Fruit fly (Drosophila melanogaster) whole organism, embryonic: ENCODE results near the gene Tollo.
A peak's percentile ranks its signal among the peaks of the same experiment; 100 is the strongest.

Source experiments
- Atf3 ChIP-seq: fragments of 200-800 bp; sonication (Bioruptor generic); optimal IDR thresholded peaks from 3 replicates; lab custom pipeline; 2016; ENCODE audit warnings: missing biosample characterization, missing genetic modification characterization
- CG10321 ChIP-seq: fragments of 200-800 bp; sonication (Bioruptor generic); IDR thresholded peaks from 2 replicates; pipeline ENCODE4 v1.3.6; 2022; ENCODE audit warnings: missing biosample characterization, missing genetic modification characterization
- CG10654 ChIP-seq: fragments of 200-800 bp; sonication (Bioruptor generic); optimal IDR thresholded peaks from 2 replicates; lab custom pipeline; 2016; ENCODE audit warnings: missing biosample characterization, missing genetic modification characterization
- CG1603 ChIP-seq: fragments of 200-800 bp; sonication (Bioruptor generic); optimal IDR thresholded peaks from 2 replicates; lab custom pipeline; 2019; ENCODE audit warnings: missing biosample characterization, mild to moderate bottlenecking, missing genetic modification characterization, moderate library complexity
- CG33557 ChIP-seq: fragments of 200-800 bp; sonication (Bioruptor generic); optimal IDR thresholded peaks from 2 replicates; lab custom pipeline; 2019; ENCODE audit warnings: missing biosample characterization, mild to moderate bottlenecking, missing genetic modification characterization, moderate library complexity
- CG3838 ChIP-seq: fragments of 200-800 bp; sonication (Bioruptor generic); optimal IDR thresholded peaks from 3 replicates; lab custom pipeline; 2016; ENCODE audit warnings: missing biosample characterization, missing genetic modification characterization
- CG5953 ChIP-seq: fragments of 200-800 bp; sonication (Bioruptor generic); IDR thresholded peaks from 2 replicates; pipeline ENCODE4 v1.3.6; 2022; ENCODE audit warnings: missing biosample characterization, missing genetic modification characterization
- CG9876 ChIP-seq: fragments of 200-800 bp; sonication (Bioruptor generic); optimal IDR thresholded peaks from 2 replicates; lab custom pipeline; 2016; ENCODE audit warnings: missing biosample characterization, missing genetic modification characterization
- Dad ChIP-seq: fragments of 200-800 bp; sonication (Bioruptor generic); optimal IDR thresholded peaks from 3 replicates; lab custom pipeline; 2016; ENCODE audit warnings: missing biosample characterization, missing genetic modification characterization
- Dll ChIP-seq: fragments of 200-800 bp; sonication (Bioruptor generic); IDR thresholded peaks from 4 replicates; pipeline ENCODE4 v1.3.6; 2022; ENCODE audit warnings: missing biosample characterization, missing genetic modification characterization; ENCODE audit not compliant: partially characterized antibody
- Dp ChIP-seq: fragments of 200-800 bp; sonication (Bioruptor generic); optimal IDR thresholded peaks from 2 replicates; lab custom pipeline; 2018; ENCODE audit warnings: missing biosample characterization, mild to moderate bottlenecking, missing genetic modification characterization, moderate library complexity
- Dref ChIP-seq: fragments of 200-800 bp; sonication (Bioruptor generic); IDR thresholded peaks from 2 replicates; pipeline ENCODE4 v1.3.6; 2022; ENCODE audit warnings: missing biosample characterization, missing genetic modification characterization
- Lhr ChIP-seq: fragments of 200-800 bp; sonication (Bioruptor generic); optimal IDR thresholded peaks from 3 replicates; lab custom pipeline; 2017; ENCODE audit warnings: mild to moderate bottlenecking, missing biosample characterization, missing genetic modification reagents, missing genetic modification characterization
- Lim3 ChIP-seq: fragments of 200-800 bp; sonication (Bioruptor generic); IDR thresholded peaks from 2 replicates; pipeline ENCODE4 v1.3.6; 2022; ENCODE audit warnings: missing biosample characterization, missing genetic modification characterization
- Spps ChIP-seq: fragments of 200-800 bp; sonication (Bioruptor generic); optimal IDR thresholded peaks from 2 replicates; lab custom pipeline; 2018; ENCODE audit warnings: missing biosample characterization, mild to moderate bottlenecking, missing genetic modification characterization
- Tbp ChIP-seq: fragments of >200 bp; optimal IDR thresholded peaks from 2 replicates; lab custom pipeline; 2018; ENCODE audit warnings: missing biosample characterization, missing genetic modification characterization
- abd-A ChIP-seq: fragments of 200-800 bp; sonication (Bioruptor generic); optimal IDR thresholded peaks from 3 replicates; lab custom pipeline; 2019; ENCODE audit warnings: missing biosample characterization, mild to moderate bottlenecking, missing genetic modification characterization, moderate library complexity
- ase ChIP-seq: fragments of 200-800 bp; sonication (Bioruptor generic); IDR thresholded peaks from 3 replicates; pipeline ENCODE4 v1.3.6; 2022; ENCODE audit warnings: missing biosample characterization, missing genetic modification characterization
- cas ChIP-seq: fragments of 200-800 bp; sonication (Bioruptor generic); IDR thresholded peaks from 2 replicates; pipeline ENCODE4 v1.3.6; 2022; ENCODE audit warnings: missing biosample characterization, missing genetic modification characterization
- cg ChIP-seq: fragments of 200-800 bp; sonication (Bioruptor generic); optimal IDR thresholded peaks from 3 replicates; lab custom pipeline; 2019; ENCODE audit warnings: missing biosample characterization, mild to moderate bottlenecking, missing genetic modification characterization, moderate library complexity
- chm ChIP-seq: fragments of 200-800 bp; sonication (Bioruptor generic); IDR thresholded peaks from 2 replicates; pipeline ENCODE4 v1.3.6; 2022; ENCODE audit warnings: missing biosample characterization, missing genetic modification characterization
- chn ChIP-seq: fragments of 200-800 bp; sonication (Bioruptor generic); optimal IDR thresholded peaks from 2 replicates; lab custom pipeline; 2016; ENCODE audit warnings: missing biosample characterization, missing genetic modification characterization
- dpn ChIP-seq, 2 experiments: fragments of 200-800 bp; sonication (Bioruptor generic); optimal IDR thresholded peaks; 3 replicates each; lab custom pipeline; 2016; ENCODE audit warnings: missing biosample characterization in 2 of 2, missing genetic modification characterization in 2 of 2
- emc ChIP-seq: fragments of 200-800 bp; sonication (Bioruptor generic); optimal IDR thresholded peaks from 2 replicates; lab custom pipeline; 2016; ENCODE audit warnings: missing biosample characterization, missing genetic modification characterization
- esg ChIP-seq: fragments of 200-800 bp; sonication (Bioruptor generic); conservative IDR thresholded peaks from 2 replicates; pipeline ENCODE4 v1.3.6; 2022; ENCODE audit warnings: missing biosample characterization, missing genetic modification characterization
- fu2 ChIP-seq: fragments of 200-800 bp; sonication (Bioruptor generic); optimal IDR thresholded peaks from 2 replicates; lab custom pipeline; 2016; ENCODE audit warnings: missing biosample characterization, missing genetic modification characterization
- gfzf ChIP-seq: fragments of 200-800 bp; sonication (Bioruptor generic); optimal IDR thresholded peaks from 2 replicates; lab custom pipeline; 2016; ENCODE audit warnings: missing biosample characterization, mild to moderate bottlenecking, missing genetic modification characterization, moderate library complexity
- gro ChIP-seq: fragments of 200-800 bp; sonication (Bioruptor generic); optimal IDR thresholded peaks from 2 replicates; lab custom pipeline; 2016; ENCODE audit warnings: missing biosample characterization, missing genetic modification characterization
- ham ChIP-seq: fragments of 200-800 bp; sonication (Bioruptor generic); IDR thresholded peaks from 2 replicates; pipeline ENCODE4 v1.3.6; 2022; ENCODE audit warnings: missing biosample characterization, missing genetic modification characterization
- her ChIP-seq: fragments of 200-800 bp; sonication (Bioruptor generic); optimal IDR thresholded peaks from 2 replicates; lab custom pipeline; 2016; ENCODE audit warnings: missing biosample characterization, missing genetic modification characterization
- hkb ChIP-seq, 2 experiments: fragments of 200-800 bp in 1 of 2; fragments of >200 bp in 1 of 2; sonication (Bioruptor generic) in 1 of 2; IDR thresholded peaks in 1 of 2; optimal IDR thresholded peaks in 1 of 2; 2 replicates each; pipeline versions ENCODE4 v1.3.6 to Lab custom; 2017 to 2022; ENCODE audit warnings: missing biosample characterization in 1 of 2, missing genetic modification characterization in 1 of 2
- insv ChIP-seq, 2 experiments: fragments of 200-800 bp; sonication (Bioruptor generic); optimal IDR thresholded peaks; 3 replicates each; lab custom pipeline; 2016 to 2018; ENCODE audit warnings: missing biosample characterization in 2 of 2, missing genetic modification characterization in 2 of 2
- lab ChIP-seq: fragments of 200-800 bp; sonication (Bioruptor generic); optimal IDR thresholded peaks from 3 replicates; lab custom pipeline; 2017; ENCODE audit warnings: missing biosample characterization, missing genetic modification characterization, mild to moderate bottlenecking, moderate library complexity, missing genetic modification reagents
- nerfin-1 ChIP-seq: fragments of 200-800 bp; sonication (Bioruptor generic); optimal IDR thresholded peaks from 3 replicates; lab custom pipeline; 2019; ENCODE audit warnings: missing biosample characterization, mild to moderate bottlenecking, missing genetic modification characterization, moderate library complexity
- pfk ChIP-seq: fragments of 200-800 bp; sonication (Bioruptor generic); optimal IDR thresholded peaks from 2 replicates; lab custom pipeline; 2018; ENCODE audit warnings: missing biosample characterization, mild to moderate bottlenecking, missing genetic modification characterization, moderate library complexity
- rib ChIP-seq: fragments of 200-800 bp; sonication (Bioruptor generic); IDR thresholded peaks from 2 replicates; pipeline ENCODE4 v1.3.6; 2022; ENCODE audit warnings: missing biosample characterization, missing genetic modification characterization
- scrt ChIP-seq: fragments of 200-800 bp; sonication (Bioruptor generic); optimal IDR thresholded peaks from 2 replicates; lab custom pipeline; 2018; ENCODE audit warnings: missing biosample characterization, mild to moderate bottlenecking, missing genetic modification characterization, moderate library complexity
- sens ChIP-seq: fragments of 200-800 bp; sonication (Bioruptor generic); peaks from one replicate; lab custom pipeline; 2016; ENCODE audit warnings: missing biosample characterization, missing genetic modification characterization
- sens-2 ChIP-seq: fragments of 200-800 bp; sonication (Bioruptor generic); IDR thresholded peaks from 2 replicates; pipeline ENCODE4 v1.3.6; 2022; ENCODE audit warnings: missing biosample characterization, missing genetic modification characterization
- sisA ChIP-seq: fragments of 200-800 bp; sonication (Bioruptor generic); IDR thresholded peaks from 2 replicates; pipeline ENCODE4 v1.3.6; 2022; ENCODE audit warnings: missing biosample characterization, missing genetic modification characterization
- sug ChIP-seq: fragments of 200-800 bp; optimal IDR thresholded peaks from 2 replicates; lab custom pipeline; 2019; ENCODE audit warnings: missing biosample characterization, mild to moderate bottlenecking, missing genetic modification characterization, moderate library complexity
- tgo ChIP-seq: fragments of 200-800 bp; sonication (Bioruptor generic); IDR thresholded peaks from 3 replicates; pipeline ENCODE4 v1.3.6; 2022; ENCODE audit warnings: missing biosample characterization, missing genetic modification characterization
- tio ChIP-seq: fragments of 200-800 bp; sonication (Bioruptor generic); optimal IDR thresholded peaks from 2 replicates; lab custom pipeline; 2017; ENCODE audit warnings: missing biosample characterization, missing genetic modification characterization, inconsistent platforms
- ttk ChIP-seq: fragments of 200-800 bp; sonication (Bioruptor generic); IDR thresholded peaks from 2 replicates; pipeline ENCODE4 v2.1.2; 2022; ENCODE audit warnings: missing biosample characterization, missing genetic modification characterization
- vfl ChIP-seq: fragments of 200-800 bp; sonication (Bioruptor generic); optimal IDR thresholded peaks from 2 replicates; lab custom pipeline; 2016; ENCODE audit warnings: missing biosample characterization, missing genetic modification characterization

Tollo gene

dm6 chr3L:15234233-15234778, 1.1 kb upstream of the Tollo start (continued):
- TF ChIP-seq ttk (no peak), Tbp (GFP tag; lab: Kevin White, UChicago) (no peak), hkb (optimal IDR thresholded peaks at IDR 0.05; lab: Kevin White, UChicago) (no peak), hkb (GFP tag; IDR thresholded peaks at IDR 0.05; lab: Robert Waterston, UW) (0 out of 2 replicates have a peak, but pooled peaks have one; percentile 16), sug (tag; lab: Kevin White, UChicago) (peak; percentile 12), scrt (GFP tag; lab: Kevin White, UChicago) (no peak), chm (GFP tag; lab: Robert Waterston, UW) (no peak), dpn (GFP tag; optimal IDR thresholded peaks at IDR 0.05; lab: Kevin White, UChicago) (peak; percentile 23 to 26), ase (peak; percentile 51; the same call in 1 of the 3 replicates), Dref (GFP tag; lab: Robert Waterston, UW) (no peak), rib (GFP tag; lab: Robert Waterston, UW) (no peak), ham (GFP tag; lab: Robert Waterston, UW) (0 out of 2 replicates have a peak, but pooled peaks have one; percentile 10), pfk (GFP tag; lab: Kevin White, UChicago) (no peak), Dll (GFP tag; lab: Robert Waterston, UW) (0 out of 4 replicates have a peak, but pooled peaks have one; percentile 43), Dp (no peak), CG10654 (GFP tag; lab: Kevin White, UChicago) (no peak), CG1603 (tag; lab: Kevin White, UChicago) (peak; percentile 32), chn (GFP tag; lab: Kevin White, UChicago) (peak; percentile 54), esg (0 out of 2 replicates have a peak, but pooled peaks have one; percentile 35), CG5953 (no peak), abd-A (tag; lab: Kevin White, UChicago) (peak; percentile 52), gro (GFP tag; lab: Kevin White, UChicago) (no peak), CG3838 (GFP tag; lab: Kevin White, UChicago) (no peak), cg (peak; percentile 49), gfzf (GFP tag; lab: Kevin White, UChicago) (no peak), sens-2 (no peak; the same call in 1 of the 2 replicates), sisA (GFP tag; lab: Robert Waterston, UW) (peak; percentile 53), CG10321 (GFP tag; lab: Robert Waterston, UW) (0 out of 2 replicates have a peak, but pooled peaks have one; percentile 7), sens (GFP tag; lab: Kevin White, UChicago) (peak; percentile 37), cas (GFP tag; lab: Robert Waterston, UW) (no peak), emc (no peak), fu2 (GFP tag; lab: Kevin White, UChicago) (peak; percentile 5), Lim3 (GFP tag; lab: Robert Waterston, UW) (no peak), lab (GFP tag; lab: Kevin White, UChicago) (peak; percentile 15), tgo (GFP tag; lab: Robert Waterston, UW) (peak; percentile 32; the same call in 2 of the 3 replicates), Atf3 (GFP tag; lab: Kevin White, UChicago) (no peak), nerfin-1 (no peak), CG33557 (GFP tag; lab: Kevin White, UChicago) (peak; percentile 3), vfl (GFP tag; lab: Kevin White, UChicago) (no peak), Lhr (GFP tag; lab: Kevin White, UChicago) (no peak), CG9876 (GFP tag; lab: Kevin White, UChicago) (peak; percentile 16), her (GFP tag; lab: Kevin White, UChicago) (peak; percentile 36), Dad (no peak), tio (peak; percentile 15), Spps (tag; lab: Kevin White, UChicago) (no peak), insv (GFP tag; optimal IDR thresholded peaks at IDR 0.05; lab: Kevin White, UChicago) (peak in 1 of 2 experiments; percentile 75)
